Worm (Caenorhabditis elegans): ENCODE results near the gene AH9.3.

AH9.3 gene

ce11 chrX:2242568-2243185 lies 18.2 kb downstream of the AH9.3 start, which contains the start of gene rpl-11.2:
Gene rpl-11.2, minus strand, starts transcription at chrX:2242618.
- no peak for TF ChIP-seq hlh-13 (GFP tag; optimal IDR thresholded peaks at IDR 0.05)
- peak; percentile 85 for TF ChIP-seq ceh-18 (tag; optimal IDR thresholded peaks at IDR 0.05)
- TF ChIP-seq syd-9 (tag; optimal IDR thresholded peaks at IDR 0.05): peak; percentile 44
- TF ChIP-seq nhr-11 (tag; optimal IDR thresholded peaks at IDR 0.05): no peak
- no peak for TF ChIP-seq eyg-1 (tag; optimal IDR thresholded peaks at IDR 0.05)
- peak; percentile 57 for TF ChIP-seq hlh-30 (tag; optimal IDR thresholded peaks at IDR 0.05; ENCODE audit: insufficient read depth)
- peak; percentile 23 for TF ChIP-seq ceh-22 (tag; optimal IDR thresholded peaks at IDR 0.05)
- peak; percentile 84 for TF ChIP-seq unc-42 (tag; optimal IDR thresholded peaks at IDR 0.05)
- TF ChIP-seq ceh-45 (GFP tag; IDR thresholded peaks at IDR 0.05): no peak; the same call in 1 of the 2 replicates
- no peak for TF ChIP-seq Y22D7AL.16 (tag; optimal IDR thresholded peaks at IDR 0.05)
- TF ChIP-seq rnt-1 (tag; optimal IDR thresholded peaks at IDR 0.05): peak; percentile 63
- no peak for TF ChIP-seq ama-1 (optimal IDR thresholded peaks at IDR 0.05)
- peak; percentile 74 for TF ChIP-seq unc-55 (GFP tag; optimal IDR thresholded peaks at IDR 0.05)
- no peak for TF ChIP-seq C38D4.7 (GFP tag; optimal IDR thresholded peaks at IDR 0.05)
- peak; percentile 44; the same call in 1 of the 2 replicates for TF ChIP-seq unc-3 (GFP tag; conservative IDR thresholded peaks at IDR 0.05)
- TF ChIP-seq unc-3 (tag; optimal IDR thresholded peaks at IDR 0.05): peak; percentile 44
- no peak for TF ChIP-seq tbx-7 (tag; optimal IDR thresholded peaks at IDR 0.05)
- peak; percentile 37 for TF ChIP-seq ztf-16 (tag; optimal IDR thresholded peaks at IDR 0.05)
- no peak for TF ChIP-seq ceh-6 (GFP tag; optimal IDR thresholded peaks at IDR 0.05)
- TF ChIP-seq ceh-9 (tag; optimal IDR thresholded peaks at IDR 0.05): no peak
- peak; percentile 84 for TF ChIP-seq ceh-30 (tag; optimal IDR thresholded peaks at IDR 0.05)
- TF ChIP-seq ets-4 (tag; optimal IDR thresholded peaks at IDR 0.05): peak; percentile 58
- no peak for TF ChIP-seq odd-2 (tag; optimal IDR thresholded peaks at IDR 0.05)
- no peak for TF ChIP-seq pha-2 (tag; optimal IDR thresholded peaks at IDR 0.05)
- TF ChIP-seq T23F11.4 (GFP tag; optimal IDR thresholded peaks at IDR 0.05): no peak
- no peak for TF ChIP-seq ahr-1 (tag; optimal IDR thresholded peaks at IDR 0.05)
- no peak for TF ChIP-seq mec-3 (tag; optimal IDR thresholded peaks at IDR 0.05; ENCODE audit: borderline replicate concordance)
- no peak for TF ChIP-seq unc-86 (tag; optimal IDR thresholded peaks at IDR 0.05)
- peak; percentile 79 for TF ChIP-seq ref-2 (tag; optimal IDR thresholded peaks at IDR 0.05)
- TF ChIP-seq ceh-14 (tag; optimal IDR thresholded peaks at IDR 0.05): no peak
- no peak for TF ChIP-seq pag-3 (tag; optimal IDR thresholded peaks at IDR 0.05; ENCODE audit: borderline replicate concordance)
- no peak for TF ChIP-seq sox-2 (GFP tag; IDR thresholded peaks at IDR 0.05)
- no peak for TF ChIP-seq npax-4 (tag; optimal IDR thresholded peaks at IDR 0.05)
- no peak for TF ChIP-seq fkh-10 (GFP tag; optimal IDR thresholded peaks at IDR 0.05)
- TF ChIP-seq hlh-15 (tag; optimal IDR thresholded peaks at IDR 0.05): no peak
- TF ChIP-seq madf-2 (tag; optimal IDR thresholded peaks at IDR 0.05): peak; percentile 60
- TF ChIP-seq lin-11 (tag; optimal IDR thresholded peaks at IDR 0.05): no peak
- peak; percentile 66 for TF ChIP-seq elt-2 (tag; optimal IDR thresholded peaks at IDR 0.05)
- peak; percentile 85 for TF ChIP-seq ceh-34 (tag; optimal IDR thresholded peaks at IDR 0.05)
- no peak for TF ChIP-seq che-1 (tag; optimal IDR thresholded peaks at IDR 0.05)
- peak; percentile 76 for TF ChIP-seq pax-1 (tag; optimal IDR thresholded peaks at IDR 0.05)
- peak; percentile 71 for TF ChIP-seq sdc-2 (tag; optimal IDR thresholded peaks at IDR 0.05)
- peak; percentile 87 for TF ChIP-seq dve-1 (tag; optimal IDR thresholded peaks at IDR 0.05)
- peak; percentile 12 for TF ChIP-seq ttx-3 (tag; optimal IDR thresholded peaks at IDR 0.05)
- TF ChIP-seq pha-4 (tag; optimal IDR thresholded peaks at IDR 0.05): no peak
- TF ChIP-seq ceh-48 (tag; optimal IDR thresholded peaks at IDR 0.05): peak; percentile 47
- no peak for TF ChIP-seq fax-1 (tag; optimal IDR thresholded peaks at IDR 0.05)
- TF ChIP-seq elt-4 (tag; optimal IDR thresholded peaks at IDR 0.05): no peak
- TF ChIP-seq nfya-1 (tag; optimal IDR thresholded peaks at IDR 0.05): peak; percentile 97
- TF ChIP-seq nhr-232 (tag; optimal IDR thresholded peaks at IDR 0.05): no peak
- no peak for TF ChIP-seq zip-5 (tag; optimal IDR thresholded peaks at IDR 0.05)
- TF ChIP-seq gmeb-2 (tag; optimal IDR thresholded peaks at IDR 0.05): no peak
- TF ChIP-seq C08G9.2 (tag; optimal IDR thresholded peaks at IDR 0.05): no peak

Data from whole organism, late embryonic.